Worm (Caenorhabditis elegans) whole organism, L4 larva: ENCODE measurements around the gene T28A8.5.

ENCODE experiments used
- F26F4.8 ChIP-seq: fragments of 200-800 bp; sonication (Bioruptor generic); conservative IDR thresholded peaks from 2 replicates; pipeline ENCODE4 v1.3.6; 2022; ENCODE audit warnings: missing genetic modification characterization, missing compliant biosample characterization
- F44E2.7 ChIP-seq: fragments of 200-800 bp; sonication (Bioruptor generic); IDR thresholded peaks from 2 replicates; pipeline ENCODE4 v2.1.2; 2022; ENCODE audit warnings: missing genetic modification characterization, missing compliant biosample characterization
- T26A8.4 ChIP-seq: fragments of 200-800 bp; sonication (Bioruptor generic); IDR thresholded peaks from 2 replicates; pipeline ENCODE4 v1.3.6; 2022; ENCODE audit warnings: missing genetic modification characterization, missing compliant biosample characterization
- Y105C5A.15 ChIP-seq: fragments of 200-800 bp; sonication (Bioruptor generic); IDR thresholded peaks from 2 replicates; pipeline ENCODE4 v1.3.6; 2022; ENCODE audit warnings: missing genetic modification characterization, missing compliant biosample characterization
- ZK337.2 ChIP-seq: fragments of 200-800 bp; sonication (Bioruptor generic); IDR thresholded peaks from 2 replicates; pipeline ENCODE4 v1.3.6; 2022; ENCODE audit warnings: missing genetic modification reagents, missing genetic modification characterization, missing compliant biosample characterization
- aha-1 ChIP-seq: fragments of 150-350 bp; peaks from one replicate; lab custom pipeline; 2014; ENCODE audit warnings: missing biosample characterization, missing genetic modification characterization
- aly-2 ChIP-seq: sonication (generic microtip); optimal IDR thresholded peaks from 2 replicates; lab custom pipeline; 2018; ENCODE audit warnings: missing biosample characterization, missing genetic modification characterization
- ceh-20 ChIP-seq: fragments of 200-800 bp; sonication (Bioruptor generic); IDR thresholded peaks from 2 replicates; pipeline ENCODE4 v1.3.6; 2022; ENCODE audit warnings: missing genetic modification reagents, missing genetic modification characterization, missing compliant biosample characterization
- ceh-32 ChIP-seq: sonication (generic microtip); optimal IDR thresholded peaks from 2 replicates; lab custom pipeline; 2016; ENCODE audit warnings: mild to moderate bottlenecking, missing genetic modification characterization, missing compliant biosample characterization; ENCODE audit not compliant: poor library complexity
- ceh-44 ChIP-seq: fragments of 200-800 bp; sonication (Bioruptor generic); IDR thresholded peaks from 2 replicates; pipeline ENCODE4 v1.3.6; 2022; ENCODE audit warnings: missing genetic modification reagents, missing genetic modification characterization, missing compliant biosample characterization
- ceh-62 ChIP-seq: sonication (generic microtip); optimal IDR thresholded peaks from 2 replicates; lab custom pipeline; 2017; ENCODE audit warnings: missing biosample characterization, missing genetic modification characterization
- cey-2 ChIP-seq: sonication (generic microtip); optimal IDR thresholded peaks from 3 replicates; lab custom pipeline; 2017; ENCODE audit warnings: missing genetic modification characterization, mild to moderate bottlenecking, missing compliant biosample characterization, antibody characterized with exemption, borderline replicate concordance; ENCODE audit not compliant: insufficient read depth
- ctbp-1 ChIP-seq: fragments of 200-800 bp; sonication (Bioruptor generic); IDR thresholded peaks from 2 replicates; pipeline ENCODE4 v1.3.6; 2022; ENCODE audit warnings: missing genetic modification reagents, missing genetic modification characterization, missing compliant biosample characterization
- daf-12 ChIP-seq: fragments of 150-350 bp; optimal IDR thresholded peaks from 2 replicates; lab custom pipeline; 2014; ENCODE audit warnings: missing biosample characterization, missing genetic modification reagents, missing genetic modification characterization
- daf-16 ChIP-seq, 3 experiments: sonication (generic microtip); optimal IDR thresholded peaks; 2 replicates each; lab custom pipeline; 2016 to 2017; ENCODE audit warnings: missing genetic modification characterization in 3 of 3, missing genetic modification reagents in 3 of 3, mild to moderate bottlenecking in 2 of 3, missing compliant biosample characterization in 2 of 3, missing biosample characterization in 1 of 3, moderate library complexity in 1 of 3
- dmd-6 ChIP-seq: fragments of 200-800 bp; sonication (Bioruptor generic); IDR thresholded peaks from 2 replicates; pipeline ENCODE4 v1.3.6; 2022; ENCODE audit warnings: missing genetic modification reagents, missing genetic modification characterization, missing compliant biosample characterization
- dmd-8 ChIP-seq: fragments of 200-800 bp; sonication (Bioruptor generic); IDR thresholded peaks from 2 replicates; pipeline ENCODE4 v1.3.6; 2022; ENCODE audit warnings: missing genetic modification characterization, missing compliant biosample characterization
- dmd-9 ChIP-seq: fragments of 200-800 bp; sonication (Bioruptor generic); IDR thresholded peaks from 2 replicates; pipeline ENCODE4 v1.3.6; 2022; ENCODE audit warnings: missing genetic modification reagents, missing genetic modification characterization, missing compliant biosample characterization
- dpl-1 ChIP-seq: fragments of 150-350 bp; optimal IDR thresholded peaks from 2 replicates; lab custom pipeline; 2014; ENCODE audit warnings: missing biosample characterization, missing genetic modification reagents, missing genetic modification characterization
- dve-1 ChIP-seq: sonication (generic microtip); optimal IDR thresholded peaks from 2 replicates; lab custom pipeline; 2017; ENCODE audit warnings: antibody characterized with exemption, mild to moderate bottlenecking, missing genetic modification characterization, missing compliant biosample characterization; ENCODE audit not compliant: insufficient read depth
- egl-27 ChIP-seq: sonication (generic microtip); optimal IDR thresholded peaks from 3 replicates; lab custom pipeline; 2017; ENCODE audit warnings: missing biosample characterization, missing genetic modification reagents, missing genetic modification characterization
- egl-43 ChIP-seq: fragments of 200-800 bp; sonication (Bioruptor generic); IDR thresholded peaks from 2 replicates; pipeline ENCODE4 v1.3.6; 2022; ENCODE audit warnings: missing genetic modification reagents, missing genetic modification characterization, missing compliant biosample characterization
- gei-8 ChIP-seq: fragments of 200-800 bp; sonication (Bioruptor generic); optimal IDR thresholded peaks from 2 replicates; lab custom pipeline; 2018; ENCODE audit warnings: mild to moderate bottlenecking, missing genetic modification characterization, missing compliant biosample characterization
- jun-1 ChIP-seq: fragments of 150-350 bp; optimal IDR thresholded peaks from 2 replicates; lab custom pipeline; 2014; ENCODE audit warnings: missing biosample characterization, missing genetic modification reagents, missing genetic modification characterization
- lin-1 ChIP-seq: fragments of 200-800 bp; sonication (Bioruptor generic); IDR thresholded peaks from 2 replicates; pipeline ENCODE4 v1.3.6; 2022; ENCODE audit warnings: missing genetic modification reagents, missing genetic modification characterization, missing compliant biosample characterization
- lin-13 ChIP-seq: fragments of 150-350 bp; optimal IDR thresholded peaks from 2 replicates; lab custom pipeline; 2014; ENCODE audit warnings: missing biosample characterization, missing genetic modification reagents, missing genetic modification characterization
- lin-29 ChIP-seq: fragments of 200-800 bp; sonication (Bioruptor generic); IDR thresholded peaks from 2 replicates; pipeline ENCODE4 v1.3.6; 2022; ENCODE audit warnings: missing genetic modification reagents, missing genetic modification characterization, missing compliant biosample characterization
- lir-3 ChIP-seq: sonication (generic microtip); optimal IDR thresholded peaks from 2 replicates; lab custom pipeline; 2016; ENCODE audit warnings: mild to moderate bottlenecking, missing genetic modification characterization, missing compliant biosample characterization
- madf-5 ChIP-seq, 2 experiments: fragments of 200-800 bp; sonication (Bioruptor generic); IDR thresholded peaks; 2 replicates each; pipeline ENCODE4 v1.3.6; 2022; ENCODE audit warnings: missing compliant biosample characterization in 2 of 2, missing genetic modification characterization in 2 of 2
- mdt-29 ChIP-seq: fragments of 200-800 bp; sonication (Bioruptor generic); IDR thresholded peaks from 2 replicates; pipeline ENCODE4 v1.3.6; 2022; ENCODE audit warnings: missing genetic modification reagents, missing genetic modification characterization, missing compliant biosample characterization
- mes-2 ChIP-seq: sonication (generic microtip); optimal IDR thresholded peaks from 2 replicates; lab custom pipeline; 2016; ENCODE audit warnings: missing genotype, mild to moderate bottlenecking, missing genetic modification characterization, missing compliant biosample characterization; ENCODE audit not compliant: poor library complexity, severe bottlenecking
- mxl-3 ChIP-seq: fragments of 200-800 bp; sonication (Bioruptor generic); optimal IDR thresholded peaks from 2 replicates; lab custom pipeline; 2018; ENCODE audit warnings: mild to moderate bottlenecking, missing genetic modification characterization, missing compliant biosample characterization
- nhr-10 ChIP-seq: fragments of 150-350 bp; optimal IDR thresholded peaks from 2 replicates; lab custom pipeline; 2014; ENCODE audit warnings: missing biosample characterization, missing genetic modification characterization
- nhr-25 ChIP-seq: sonication (generic microtip); optimal IDR thresholded peaks from 2 replicates; lab custom pipeline; 2017; ENCODE audit warnings: missing genetic modification characterization, mild to moderate bottlenecking, missing compliant biosample characterization, antibody characterized with exemption, moderate library complexity, borderline replicate concordance; ENCODE audit not compliant: insufficient read depth
- nhr-28 ChIP-seq: fragments of 150-350 bp; optimal IDR thresholded peaks from 2 replicates; lab custom pipeline; 2014; ENCODE audit warnings: missing biosample characterization, missing genetic modification characterization
- nhr-41 ChIP-seq: fragments of 200-800 bp; sonication (Bioruptor generic); IDR thresholded peaks from 2 replicates; pipeline ENCODE4 v1.3.6; 2022; ENCODE audit warnings: missing genetic modification reagents, missing genetic modification characterization, missing compliant biosample characterization
- nhr-48 ChIP-seq: sonication (generic microtip); optimal IDR thresholded peaks from 2 replicates; lab custom pipeline; 2016; ENCODE audit warnings: mild to moderate bottlenecking, missing genetic modification characterization, missing compliant biosample characterization
- nhr-6 ChIP-seq: fragments of 150-350 bp; optimal IDR thresholded peaks from 2 replicates; lab custom pipeline; 2014; ENCODE audit warnings: missing biosample characterization, missing genetic modification characterization
- nhr-76 ChIP-seq: fragments of 150-350 bp; optimal IDR thresholded peaks from 2 replicates; lab custom pipeline; 2014; ENCODE audit warnings: missing biosample characterization, missing genetic modification characterization
- pha-4 ChIP-seq, 2 experiments: fragments of 150-350 bp in 1 of 2; fragments of 200-800 bp in 1 of 2; sonication (Bioruptor generic) in 1 of 2; IDR thresholded peaks in 1 of 2; optimal IDR thresholded peaks in 1 of 2; 2 replicates each; pipeline versions ENCODE4 v1.3.6 to Lab custom; 2014 to 2022; ENCODE audit warnings: missing genetic modification characterization in 2 of 2, missing genetic modification reagents in 2 of 2, missing biosample characterization in 1 of 2, missing compliant biosample characterization in 1 of 2
- pqm-1 ChIP-seq: sonication (generic microtip); optimal IDR thresholded peaks from 2 replicates; lab custom pipeline; 2017; ENCODE audit warnings: missing biosample characterization, missing genetic modification characterization
- rbr-2 ChIP-seq: sonication (generic microtip); optimal IDR thresholded peaks from 2 replicates; lab custom pipeline; 2016; ENCODE audit warnings: missing genotype, missing genetic modification characterization, missing compliant biosample characterization
- skn-1 ChIP-seq: fragments of 150-350 bp; optimal IDR thresholded peaks from 2 replicates; lab custom pipeline; 2014; ENCODE audit warnings: missing biosample characterization, missing genetic modification characterization
- snpc-1.2 ChIP-seq: fragments of 200-800 bp; sonication (Bioruptor generic); IDR thresholded peaks from 2 replicates; pipeline ENCODE4 v1.3.6; 2022; ENCODE audit warnings: missing genetic modification reagents, missing genetic modification characterization, missing compliant biosample characterization
- spr-3 ChIP-seq: fragments of 200-800 bp; sonication (Bioruptor generic); optimal IDR thresholded peaks from 2 replicates; lab custom pipeline; 2018; ENCODE audit warnings: mild to moderate bottlenecking, missing genetic modification characterization, missing compliant biosample characterization
- unc-62 ChIP-seq, 3 experiments: fragments of 150-350 bp in 1 of 3; sonication (generic microtip); optimal IDR thresholded peaks in 2 of 3; peaks in 1 of 3; 1 replicate in 1 of 3; 2 replicates in 2 of 3; lab custom pipeline; 2014 to 2017; ENCODE audit warnings: missing biosample characterization in 3 of 3, missing genetic modification characterization in 3 of 3, missing genetic modification reagents in 3 of 3, missing genotype in 1 of 3
- zfp-2 ChIP-seq: sonication (generic microtip); optimal IDR thresholded peaks from 2 replicates; lab custom pipeline; 2016; ENCODE audit warnings: mild to moderate bottlenecking, missing genetic modification characterization, missing compliant biosample characterization
- zip-2 ChIP-seq: fragments of 150-350 bp; optimal IDR thresholded peaks from 2 replicates; lab custom pipeline; 2014; ENCODE audit warnings: missing biosample characterization, missing genetic modification characterization
- ztf-11 ChIP-seq: fragments of 150-350 bp; optimal IDR thresholded peaks from 2 replicates; lab custom pipeline; 2014; ENCODE audit warnings: missing biosample characterization, missing genetic modification characterization
- ztf-7 ChIP-seq: fragments of 150-350 bp; optimal IDR thresholded peaks from 2 replicates; lab custom pipeline; 2014; ENCODE audit warnings: missing biosample characterization, missing genetic modification characterization

The T28A8.5 gene

ce11 chrIII:13544593-13544992 lies 43.2 kb downstream of the T28A8.5 start (continued):
- TF ChIP-seq unc-62 (GFP tag; optimal IDR thresholded peaks at IDR 0.05 in 1 of 2; lab: Kevin White, UChicago) (peak in 1 of 2 experiments; percentile 98), unc-62 (tag; optimal IDR thresholded peaks at IDR 0.05; lab: Kevin White, UChicago) (no peak), spr-3 (GFP tag; lab: Kevin White, UChicago) (peak; percentile 36), Y105C5A.15 (GFP tag; lab: Robert Waterston, UW) (no peak), dpl-1 (no peak), dmd-8 (GFP tag; lab: Robert Waterston, UW) (no peak), pqm-1 (tag; lab: Kevin White, UChicago) (peak; percentile 96), ceh-44 (GFP tag; lab: Robert Waterston, UW) (no peak), dmd-9 (no peak), nhr-6 (no peak), mes-2 (tag; lab: Kevin White, UChicago) (peak; percentile 65), lin-29 (no peak), nhr-10 (tag; lab: Kevin White, UChicago) (no peak), F44E2.7 (GFP tag; lab: Robert Waterston, UW) (no peak), nhr-41 (GFP tag; lab: Robert Waterston, UW) (no peak), daf-12 (no peak), egl-27 (no peak), dve-1 (tag; lab: Kevin White, UChicago) (peak; percentile 85), aly-2 (no peak), pha-4 (GFP tag; IDR thresholded peaks at IDR 0.05; lab: Robert Waterston, UW) (no peak), pha-4 (tag; optimal IDR thresholded peaks at IDR 0.05; lab: Kevin White, UChicago) (no peak), jun-1 (tag; lab: Kevin White, UChicago) (no peak), dmd-6 (GFP tag; lab: Robert Waterston, UW) (peak; percentile 82), lin-13 (GFP tag; lab: Kevin White, UChicago) (no peak), F26F4.8 (GFP tag; lab: Robert Waterston, UW) (no peak), lin-1 (GFP tag; lab: Robert Waterston, UW) (no peak; the same call in 1 of the 2 replicates), gei-8 (peak; percentile 5), ztf-11 (tag; lab: Kevin White, UChicago) (no peak), madf-5 (GFP tag; IDR thresholded peaks at IDR 0.05; lab: Robert Waterston, UW) (0 out of 4 replicates have a peak, but pooled peaks of 1 of the 2 experiments have one; percentile 50), ceh-32 (no peak), cey-2 (tag; lab: Kevin White, UChicago) (peak; percentile 15), zip-2 (tag; lab: Kevin White, UChicago) (no peak), nhr-76 (tag; lab: Kevin White, UChicago) (no peak), nhr-48 (tag; lab: Kevin White, UChicago) (peak; percentile 41), snpc-1.2 (GFP tag; lab: Robert Waterston, UW) (no peak), mxl-3 (peak; percentile 68), ZK337.2 (no peak), egl-43 (no peak), rbr-2 (tag; lab: Kevin White, UChicago) (no peak), nhr-25 (tag; lab: Kevin White, UChicago) (peak; percentile 24), ztf-7 (tag; lab: Kevin White, UChicago) (no peak), ceh-20 (no peak), ceh-62 (tag; lab: Kevin White, UChicago) (no peak), nhr-28 (tag; lab: Kevin White, UChicago) (peak; percentile 97), mdt-29 (GFP tag; lab: Robert Waterston, UW) (no peak), aha-1 (peak; percentile 93), lir-3 (tag; lab: Kevin White, UChicago) (no peak), ctbp-1 (no peak), zfp-2 (tag; lab: Kevin White, UChicago) (no peak), skn-1 (tag; lab: Kevin White, UChicago) (no peak), daf-16 (GFP tag; optimal IDR thresholded peaks at IDR 0.05; lab: Kevin White, UChicago) (no peak), daf-16 (tag; optimal IDR thresholded peaks at IDR 0.05; lab: Kevin White, UChicago) (peak; percentile 81), T26A8.4 (GFP tag; lab: Robert Waterston, UW) (no peak)
